Worm (Caenorhabditis elegans) whole organism, mixed stage, embryonic: Measurements from ENCODE around the gene dnj-25.

Experiments used
- nhr-12 ChIP-seq: fragments of 150-350 bp; optimal IDR thresholded peaks from 2 replicates; lab custom pipeline; 2014; ENCODE audit warnings: missing biosample characterization, missing genetic modification characterization
- unc-62 ChIP-seq: fragments of 150-350 bp; optimal IDR thresholded peaks from 2 replicates; lab custom pipeline; 2014; ENCODE audit warnings: missing biosample characterization, missing genetic modification reagents, missing genetic modification characterization

ce11 chrV:20770846-20771245 is 26.7 kb upstream of the dnj-25 start:
- no peak for TF ChIP-seq nhr-12 (tag; lab: Kevin White, UChicago)
- TF ChIP-seq unc-62 (GFP tag; lab: Kevin White, UChicago): no peak
